Fruit fly (Drosophila melanogaster): ENCODE data around the gene CG17738.

CG17738 gene

dm6 chr3R:12244468-12245060 is 26.1 kb upstream of the CG17738 start (continued):
- no peak for TF ChIP-seq vri (GFP tag; optimal IDR thresholded peaks at IDR 0.05)
- TF ChIP-seq CG6163 (GFP tag; IDR thresholded peaks at IDR 0.05): no peak; the same call in 2 of the 3 replicates
- peak; percentile 78 for TF ChIP-seq fkh (GFP tag; optimal IDR thresholded peaks at IDR 0.05)
- TF ChIP-seq ss (GFP tag; optimal IDR thresholded peaks at IDR 0.05): no peak
- TF ChIP-seq CG4318 (GFP tag; optimal IDR thresholded peaks at IDR 0.05): no peak
- TF ChIP-seq Sox15 (GFP tag; optimal IDR thresholded peaks at IDR 0.05): no peak

- TF ChIP-seq pdm3 (GFP tag; optimal IDR thresholded peaks at IDR 0.05): no peak
- no peak for TF ChIP-seq CG11902 (GFP tag; optimal IDR thresholded peaks at IDR 0.05)
- no peak for TF ChIP-seq Hr38 (GFP tag; optimal IDR thresholded peaks at IDR 0.05)
Observed at dm6 chr3R:12248243-12248642, 22.4 kb upstream of the CG17738 start.

- TF ChIP-seq CG15336 (GFP tag; IDR thresholded peaks at IDR 0.05) (no peak), fkh (GFP tag; optimal IDR thresholded peaks at IDR 0.05) (peak; percentile 73), spab (GFP tag; optimal IDR thresholded peaks at IDR 0.05) (no peak), svp (GFP tag) (no peak), ss (GFP tag; optimal IDR thresholded peaks at IDR 0.05) (no peak)
Observed at dm6 chr3R:12250204-12250603, 20.5 kb upstream of the CG17738 start.

dm6 chr3R:12251534-12251933 is 19.2 kb upstream of the CG17738 start:
- TF ChIP-seq CG4318 (GFP tag; optimal IDR thresholded peaks at IDR 0.05) (no peak), CG11294 (GFP tag; IDR thresholded peaks at IDR 0.05) (no peak), Blimp-1 (GFP tag; optimal IDR thresholded peaks at IDR 0.05) (no peak), CG6276 (GFP tag; optimal IDR thresholded peaks at IDR 0.05) (no peak), Sox102F (GFP tag; optimal IDR thresholded peaks at IDR 0.05) (no peak), CG10669 (GFP tag; optimal IDR thresholded peaks at IDR 0.05) (no peak), Sox14 (GFP tag; optimal IDR thresholded peaks at IDR 0.05) (no peak), lz (GFP tag; optimal IDR thresholded peaks at IDR 0.05) (no peak), fkh (GFP tag; optimal IDR thresholded peaks at IDR 0.05) (no peak), esn (GFP tag; optimal IDR thresholded peaks at IDR 0.05) (no peak)

DNA sequence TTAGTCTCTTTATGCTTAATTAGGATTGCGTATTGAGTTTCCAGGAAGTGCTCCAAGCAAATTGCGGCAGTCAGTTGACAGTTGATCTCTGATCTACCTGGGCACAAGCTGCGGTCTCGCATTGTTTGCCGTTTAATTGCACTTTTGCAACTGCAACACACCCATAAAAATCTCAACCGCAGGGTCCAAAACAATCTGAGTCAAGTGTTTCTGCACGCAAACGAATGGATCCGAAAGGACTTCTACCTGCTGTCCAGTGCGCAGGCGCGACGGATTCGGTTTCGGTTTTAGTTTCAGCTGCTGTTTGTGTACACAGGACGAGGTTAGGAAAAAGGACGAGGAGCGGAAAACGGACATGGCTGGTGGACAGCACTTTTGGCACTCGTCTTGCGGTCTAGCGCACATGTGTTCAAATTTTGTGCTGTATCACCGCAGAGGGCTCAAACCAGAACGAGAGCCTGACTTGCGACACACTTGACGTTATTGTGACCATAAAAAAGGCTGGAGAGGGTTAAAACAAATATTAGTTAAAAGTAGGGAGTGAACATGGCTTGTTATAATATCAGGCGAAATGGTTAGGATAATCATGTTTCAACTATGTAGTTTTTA is 18.1 kb upstream of the CG17738 start:
- TF ChIP-seq CG10669 (GFP tag; optimal IDR thresholded peaks at IDR 0.05): no peak
- no peak for TF ChIP-seq Hr38 (GFP tag; optimal IDR thresholded peaks at IDR 0.05)
- TF ChIP-seq Eip93F (GFP tag; optimal IDR thresholded peaks at IDR 0.05): no peak
- no peak for TF ChIP-seq achi (GFP tag; optimal IDR thresholded peaks at IDR 0.05)
- TF ChIP-seq Gug (GFP tag; IDR thresholded peaks at IDR 0.05): no peak
- TF ChIP-seq CG31627 (GFP tag; optimal IDR thresholded peaks at IDR 0.05): no peak
- TF ChIP-seq topi (GFP tag; optimal IDR thresholded peaks at IDR 0.05): no peak
- no peak for TF ChIP-seq CG34406 (GFP tag; optimal IDR thresholded peaks at IDR 0.05)
- TF ChIP-seq Hr39 (GFP tag; optimal IDR thresholded peaks at IDR 0.05): no peak

dm6 chr3R:12253887-12254286 is 16.8 kb upstream of the CG17738 start, which contains the start of gene CG3942:
Gene CG3942, plus strand, starts transcription at chr3R:12254187.
- no peak for TF ChIP-seq vri (GFP tag; optimal IDR thresholded peaks at IDR 0.05)
- no peak for TF ChIP-seq OdsH (GFP tag; optimal IDR thresholded peaks at IDR 0.05)
- no peak for TF ChIP-seq CG8632 (GFP tag; optimal IDR thresholded peaks at IDR 0.05)
- TF ChIP-seq pdm3 (GFP tag; optimal IDR thresholded peaks at IDR 0.05): no peak
- TF ChIP-seq topi (GFP tag; optimal IDR thresholded peaks at IDR 0.05): no peak
- no peak for TF ChIP-seq CG6163 (GFP tag; IDR thresholded peaks at IDR 0.05)
- TF ChIP-seq CG8119 (GFP tag; IDR thresholded peaks at IDR 0.05): no peak
- no peak for TF ChIP-seq CG32006 (GFP tag; optimal IDR thresholded peaks at IDR 0.05)
- no peak for TF ChIP-seq Lpt (GFP tag; optimal IDR thresholded peaks at IDR 0.05)
- no peak for TF ChIP-seq acj6 (GFP tag; optimal IDR thresholded peaks at IDR 0.05)
- TF ChIP-seq Blimp-1 (GFP tag; optimal IDR thresholded peaks at IDR 0.05): no peak
- no peak for TF ChIP-seq CG16779 (tag; optimal IDR thresholded peaks at IDR 0.05)
- no peak for TF ChIP-seq Gug (GFP tag; IDR thresholded peaks at IDR 0.05)
- no peak for TF ChIP-seq lz (GFP tag; optimal IDR thresholded peaks at IDR 0.05)
- TF ChIP-seq svp (GFP tag): no peak
- TF ChIP-seq achi (GFP tag; optimal IDR thresholded peaks at IDR 0.05): no peak
- no peak for TF ChIP-seq CG11294 (GFP tag; IDR thresholded peaks at IDR 0.05)
- TF ChIP-seq CG6792 (GFP tag; optimal IDR thresholded peaks at IDR 0.05): no peak
- TF ChIP-seq Hr4 (GFP tag; optimal IDR thresholded peaks at IDR 0.05): no peak
- TF ChIP-seq CG11762 (GFP tag; optimal IDR thresholded peaks at IDR 0.05; ENCODE audit: insufficient read depth): no peak
